Worm (Caenorhabditis elegans) whole organism, L2 larva: ENCODE data around the gene T01H10.11.

Experiments
- C34F6.9 ChIP-seq: fragments of 150-350 bp; optimal IDR thresholded peaks from 2 replicates; lab custom pipeline; 2014; ENCODE audit warnings: missing biosample characterization, missing genetic modification characterization
- F13H6.1 ChIP-seq: sonication (generic microtip); optimal IDR thresholded peaks from 2 replicates; lab custom pipeline; 2016; ENCODE audit warnings: missing genetic modification characterization, missing compliant biosample characterization
- R02D3.7 ChIP-seq: fragments of 150-350 bp; optimal IDR thresholded peaks from 2 replicates; lab custom pipeline; 2014; ENCODE audit warnings: missing biosample characterization, missing genetic modification characterization
- Y55F3AM.14 ChIP-seq: fragments of 200-800 bp; sonication (Bioruptor generic); optimal IDR thresholded peaks from 2 replicates; lab custom pipeline; 2018; ENCODE audit warnings: mild to moderate bottlenecking, missing genetic modification characterization, missing compliant biosample characterization
- ZK546.5 ChIP-seq: sonication (generic microtip); optimal IDR thresholded peaks from 2 replicates; lab custom pipeline; 2017; ENCODE audit warnings: missing biosample characterization, missing genetic modification characterization
- alr-1 ChIP-seq: fragments of 150-350 bp; optimal IDR thresholded peaks from 2 replicates; lab custom pipeline; 2014; ENCODE audit warnings: missing biosample characterization, missing genetic modification characterization
- ama-1 ChIP-seq: fragments of 150-350 bp; optimal IDR thresholded peaks from 2 replicates; lab custom pipeline; 2018; ENCODE audit warnings: inconsistent platforms
- blmp-1 ChIP-seq: sonication (generic microtip); optimal IDR thresholded peaks from 2 replicates; lab custom pipeline; 2017; ENCODE audit warnings: missing genetic modification characterization, mild to moderate bottlenecking, missing compliant biosample characterization, antibody characterized with exemption, moderate library complexity; ENCODE audit not compliant: insufficient read depth
- ceh-82 ChIP-seq: fragments of 150-350 bp; optimal IDR thresholded peaks from 2 replicates; lab custom pipeline; 2014; ENCODE audit warnings: missing biosample characterization, missing genetic modification characterization
- crh-2 ChIP-seq: sonication (generic microtip); optimal IDR thresholded peaks from 2 replicates; lab custom pipeline; 2017; ENCODE audit warnings: missing biosample characterization, missing genetic modification characterization
- dmd-4 ChIP-seq: sonication (generic microtip); optimal IDR thresholded peaks from 2 replicates; lab custom pipeline; 2017; ENCODE audit warnings: missing biosample characterization, missing genetic modification characterization
- egl-27 ChIP-seq: sonication (generic microtip); optimal IDR thresholded peaks from 3 replicates; lab custom pipeline; 2017; ENCODE audit warnings: missing biosample characterization, missing genetic modification reagents, missing genetic modification characterization
- elt-1 ChIP-seq: fragments of 150-350 bp; optimal IDR thresholded peaks from 2 replicates; lab custom pipeline; 2014; ENCODE audit warnings: missing biosample characterization, missing genetic modification characterization
- elt-3 ChIP-seq: sonication (generic microtip); optimal IDR thresholded peaks from 2 replicates; lab custom pipeline; 2017; ENCODE audit warnings: missing biosample characterization, missing genetic modification characterization
- fos-1 ChIP-seq: fragments of 150-350 bp; optimal IDR thresholded peaks from 2 replicates; lab custom pipeline; 2014; ENCODE audit warnings: missing biosample characterization, missing genetic modification characterization
- gmeb-1 ChIP-seq: fragments of 150-350 bp; optimal IDR thresholded peaks from 2 replicates; lab custom pipeline; 2014; ENCODE audit warnings: missing biosample characterization, missing genetic modification characterization
- lin-11 ChIP-seq: fragments of 150-350 bp; sonication (generic microtip); optimal IDR thresholded peaks from 2 replicates; lab custom pipeline; 2014; ENCODE audit warnings: missing biosample characterization, missing genetic modification characterization, inconsistent platforms, mixed read lengths
- lin-13 ChIP-seq: fragments of 150-350 bp; optimal IDR thresholded peaks from 2 replicates; lab custom pipeline; 2014; ENCODE audit warnings: missing biosample characterization, missing genetic modification reagents, missing genetic modification characterization
- lsy-2 ChIP-seq, 2 experiments: fragments of 150-350 bp in 1 of 2; sonication (generic microtip) in 1 of 2; optimal IDR thresholded peaks; 2 replicates each; lab custom pipeline; 2014 to 2017; ENCODE audit warnings: missing biosample characterization in 2 of 2, missing genetic modification characterization in 2 of 2
- mab-5 ChIP-seq: fragments of 150-350 bp; optimal IDR thresholded peaks from 2 replicates; lab custom pipeline; 2014; ENCODE audit warnings: missing biosample characterization, missing genetic modification characterization
- mbf-1 ChIP-seq: sonication (generic microtip); optimal IDR thresholded peaks from 2 replicates; lab custom pipeline; 2017; ENCODE audit warnings: missing biosample characterization, missing genetic modification characterization
- mdl-1 ChIP-seq, 2 experiments: fragments of 150-350 bp in 1 of 2; sonication (generic microtip) in 1 of 2; optimal IDR thresholded peaks; 2 replicates each; lab custom pipeline; 2017; ENCODE audit warnings: missing biosample characterization in 2 of 2, missing genetic modification characterization in 2 of 2
- nhr-10 ChIP-seq: sonication (generic microtip); optimal IDR thresholded peaks from 2 replicates; lab custom pipeline; 2017; ENCODE audit warnings: missing biosample characterization, missing genetic modification characterization
- nhr-129 ChIP-seq: fragments of 150-350 bp; optimal IDR thresholded peaks from 2 replicates; lab custom pipeline; 2014; ENCODE audit warnings: missing biosample characterization, missing genetic modification characterization
- nhr-21 ChIP-seq: fragments of 150-350 bp; optimal IDR thresholded peaks from 2 replicates; lab custom pipeline; 2014; ENCODE audit warnings: missing biosample characterization, missing genetic modification characterization
- nhr-23 ChIP-seq: fragments of 150-350 bp; optimal IDR thresholded peaks from 2 replicates; lab custom pipeline; 2014; ENCODE audit warnings: missing biosample characterization, missing genetic modification reagents, missing genetic modification characterization
- nhr-25 ChIP-seq: fragments of 150-350 bp; sonication (generic microtip); optimal IDR thresholded peaks from 3 replicates; lab custom pipeline; 2014; ENCODE audit warnings: missing biosample characterization, missing genetic modification characterization
- nhr-6 ChIP-seq: fragments of 150-350 bp; optimal IDR thresholded peaks from 2 replicates; lab custom pipeline; 2014; ENCODE audit warnings: missing biosample characterization, missing genetic modification characterization
- peb-1 ChIP-seq: fragments of 150-350 bp; optimal IDR thresholded peaks from 2 replicates; lab custom pipeline; 2014; ENCODE audit warnings: missing biosample characterization, missing genetic modification characterization
- sem-4 ChIP-seq: fragments of 150-350 bp; optimal IDR thresholded peaks from 2 replicates; lab custom pipeline; 2014; ENCODE audit warnings: missing biosample characterization, missing genetic modification reagents, missing genetic modification characterization
- skn-1 ChIP-seq: sonication (generic microtip); optimal IDR thresholded peaks from 2 replicates; lab custom pipeline; 2017; ENCODE audit warnings: missing biosample characterization, missing genetic modification characterization
- sma-3 ChIP-seq: sonication (generic microtip); optimal IDR thresholded peaks from 2 replicates; lab custom pipeline; 2016; ENCODE audit warnings: missing genetic modification reagents, missing genetic modification characterization, missing compliant biosample characterization
- sma-9 ChIP-seq, 2 experiments: fragments of 150-350 bp in 1 of 2; sonication (generic microtip) in 1 of 2; optimal IDR thresholded peaks; 2 replicates each; lab custom pipeline; 2014 to 2016; ENCODE audit warnings: missing genetic modification characterization in 2 of 2, mild to moderate bottlenecking in 1 of 2, missing biosample characterization in 1 of 2, missing compliant biosample characterization in 1 of 2, missing genetic modification reagents in 1 of 2, moderate library complexity in 1 of 2
- unc-39 ChIP-seq: fragments of 150-350 bp; optimal IDR thresholded peaks from 2 replicates; lab custom pipeline; 2014; ENCODE audit warnings: missing biosample characterization, missing genetic modification characterization
- unc-55 ChIP-seq: fragments of 150-350 bp; sonication (generic microtip); optimal IDR thresholded peaks from 3 replicates; lab custom pipeline; 2014; ENCODE audit warnings: missing biosample characterization, missing genetic modification reagents, missing genetic modification characterization
- zag-1 ChIP-seq: fragments of 150-350 bp; optimal IDR thresholded peaks from 2 replicates; lab custom pipeline; 2014; ENCODE audit warnings: missing biosample characterization, missing genetic modification characterization

The T01H10.11 gene

DNA sequence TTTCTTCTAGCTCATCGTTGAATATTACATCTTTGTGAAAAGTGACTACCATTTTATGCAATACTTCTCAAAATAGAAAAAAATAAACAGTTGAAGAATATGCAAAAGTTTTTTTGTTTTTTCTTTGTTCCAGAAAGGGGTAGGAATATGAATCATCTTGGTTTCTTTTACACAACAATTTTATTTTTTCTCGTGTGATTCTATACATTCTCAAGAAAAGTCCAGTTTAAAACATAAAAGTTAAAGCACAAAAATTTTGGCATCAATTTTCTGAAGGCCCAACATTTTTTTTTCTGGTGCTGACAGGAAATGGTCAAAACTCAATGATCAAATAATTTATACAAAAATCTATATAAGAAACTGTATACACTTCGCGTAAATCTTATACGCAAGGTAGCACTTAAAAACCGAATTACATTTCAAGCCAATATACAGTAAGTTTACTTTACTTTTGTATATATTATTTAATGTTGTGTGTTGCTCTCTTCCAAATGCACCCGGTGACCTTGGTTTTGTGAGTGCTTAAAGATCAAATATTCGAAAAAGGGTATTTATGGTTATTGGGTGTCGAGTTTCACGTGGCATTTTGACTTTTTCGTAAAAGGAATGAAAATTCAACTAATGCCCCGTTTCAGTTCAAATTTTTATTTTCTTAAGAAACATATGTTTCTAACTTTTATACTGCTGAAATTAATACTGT, 14.6 kb upstream of the T01H10.11 start, which contains the start of the genes W03G11.2 and lgc-13:
Gene W03G11.2 (minus strand): TSS at position 101 of the 700 bp plus-strand sequence.
Gene lgc-13 (plus strand): TSS at position 650 of the 700 bp plus-strand sequence.
- no peak for TF ChIP-seq zag-1
- no peak for TF ChIP-seq sma-9 (GFP tag; optimal IDR thresholded peaks at IDR 0.05; lab: Kevin White, UChicago)
- TF ChIP-seq sma-9 (tag; optimal IDR thresholded peaks at IDR 0.05; lab: Kevin White, UChicago), result no peak
- no peak for TF ChIP-seq unc-39
- no peak for TF ChIP-seq elt-3 (tag; lab: Kevin White, UChicago)
- TF ChIP-seq F13H6.1 (tag; lab: Kevin White, UChicago), result no peak
- TF ChIP-seq nhr-25 (tag; lab: Kevin White, UChicago), result no peak

DNA sequence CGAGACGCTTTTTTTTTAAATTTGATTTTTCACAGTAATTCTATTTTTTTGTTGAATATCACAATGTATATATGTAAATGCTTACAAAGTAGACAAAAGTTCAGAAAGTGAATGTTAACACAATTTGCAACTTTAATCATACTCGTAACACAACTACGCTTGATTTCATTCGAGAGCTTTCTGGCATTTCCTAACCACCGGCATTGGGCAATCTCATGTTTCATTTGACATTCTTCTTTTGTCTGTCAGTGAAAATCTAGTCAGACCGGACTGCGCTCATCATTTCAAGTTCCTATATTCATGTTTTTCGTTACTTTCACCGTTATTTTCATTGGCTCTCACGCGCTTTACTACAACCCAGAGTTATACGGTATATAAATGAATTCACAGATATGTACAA, 12.0 kb upstream of the T01H10.11 start, which contains the start of gene lgc-14:
Gene lgc-14 (plus strand): TSS at position 301 of the 400 bp plus-strand sequence.
- no peak for TF ChIP-seq lin-11 (tag; lab: Kevin White, UChicago)
- no peak for TF ChIP-seq lsy-2 (tag; optimal IDR thresholded peaks at IDR 0.05; lab: Kevin White, UChicago)
- no peak for TF ChIP-seq Y55F3AM.14 (GFP tag; lab: Kevin White, UChicago)
- TF ChIP-seq egl-27 (tag; lab: Kevin White, UChicago), result no peak

DNA sequence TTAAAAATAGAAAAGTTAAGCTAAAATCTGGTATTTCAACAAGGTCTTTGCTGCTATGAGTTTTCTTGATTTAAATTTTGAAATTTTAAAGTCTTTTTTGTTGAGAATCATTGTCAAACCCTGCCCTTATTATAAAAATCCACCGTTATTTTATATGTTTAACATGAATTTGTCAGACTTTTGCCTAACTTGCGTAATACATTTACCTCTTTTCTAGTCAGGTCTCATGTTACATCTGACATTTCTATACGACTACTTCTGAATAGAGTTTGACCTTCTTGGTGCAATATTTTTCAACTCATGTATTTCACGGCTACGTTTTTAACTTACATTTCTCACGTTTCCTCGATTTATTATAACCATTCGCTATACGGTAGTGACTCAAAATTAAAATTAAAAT, 9.2 kb upstream of the T01H10.11 start, which contains the start of gene lgc-15:
Gene lgc-15 (plus strand): TSS at position 301 of the 400 bp plus-strand sequence.
- TF ChIP-seq nhr-129 (tag; lab: Kevin White, UChicago) (no peak), unc-55 (GFP tag; lab: Kevin White, UChicago) (no peak), ceh-82 (no peak), Y55F3AM.14 (GFP tag; lab: Kevin White, UChicago) (no peak), ama-1 (no peak), alr-1 (tag; lab: Kevin White, UChicago) (no peak), elt-3 (tag; lab: Kevin White, UChicago) (no peak), nhr-10 (no peak), mbf-1 (no peak)
- TF ChIP-seq, all 48 proteins: peak for 0

DNA sequence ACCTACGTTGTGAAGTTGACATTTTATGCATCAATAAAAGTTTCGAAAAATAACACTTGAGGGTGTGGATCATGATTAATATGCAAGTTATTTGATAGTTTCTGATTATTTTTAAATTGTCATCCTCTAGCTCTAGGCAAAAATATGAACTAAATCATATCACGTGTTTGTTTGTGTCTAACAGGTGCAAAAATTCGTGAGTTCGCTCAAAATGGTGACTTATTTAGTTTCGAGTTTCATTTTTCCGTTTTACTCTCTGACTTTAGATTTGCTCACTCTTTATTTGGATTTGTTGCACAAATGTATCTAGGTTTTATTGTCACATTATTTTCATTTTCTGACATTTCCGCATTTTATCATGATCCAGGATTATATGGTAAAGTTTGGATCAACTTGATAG, 4.9 kb upstream of the T01H10.11 start, which contains the start of gene lgc-16:
Gene lgc-16 (plus strand): TSS at position 301 of the 400 bp plus-strand sequence.
- TF ChIP-seq lin-13 (GFP tag; lab: Kevin White, UChicago), result no peak
- no peak for TF ChIP-seq F13H6.1 (tag; lab: Kevin White, UChicago)
- TF ChIP-seq lsy-2 (tag; optimal IDR thresholded peaks at IDR 0.05; lab: Kevin White, UChicago), result no peak
- no peak for TF ChIP-seq nhr-21 (tag; lab: Kevin White, UChicago)
- no peak for TF ChIP-seq skn-1
- no peak for TF ChIP-seq sma-3 (GFP tag; lab: Kevin White, UChicago)
- no peak for TF ChIP-seq C34F6.9 (tag; lab: Kevin White, UChicago)
- no peak for TF ChIP-seq nhr-25 (tag; lab: Kevin White, UChicago)
- no peak for TF ChIP-seq mab-5 (tag; lab: Kevin White, UChicago)
- no peak for TF ChIP-seq sem-4 (tag; lab: Kevin White, UChicago)
- TF ChIP-seq blmp-1 (tag; lab: Kevin White, UChicago), result no peak
- no peak for TF ChIP-seq Y55F3AM.14 (GFP tag; lab: Kevin White, UChicago)
- no peak for TF ChIP-seq fos-1 (tag; lab: Kevin White, UChicago)
- no peak for TF ChIP-seq nhr-6 (tag; lab: Kevin White, UChicago)
- TF ChIP-seq gmeb-1 (tag; lab: Kevin White, UChicago), result no peak
- no peak for TF ChIP-seq peb-1 (tag; lab: Kevin White, UChicago)

DNA sequence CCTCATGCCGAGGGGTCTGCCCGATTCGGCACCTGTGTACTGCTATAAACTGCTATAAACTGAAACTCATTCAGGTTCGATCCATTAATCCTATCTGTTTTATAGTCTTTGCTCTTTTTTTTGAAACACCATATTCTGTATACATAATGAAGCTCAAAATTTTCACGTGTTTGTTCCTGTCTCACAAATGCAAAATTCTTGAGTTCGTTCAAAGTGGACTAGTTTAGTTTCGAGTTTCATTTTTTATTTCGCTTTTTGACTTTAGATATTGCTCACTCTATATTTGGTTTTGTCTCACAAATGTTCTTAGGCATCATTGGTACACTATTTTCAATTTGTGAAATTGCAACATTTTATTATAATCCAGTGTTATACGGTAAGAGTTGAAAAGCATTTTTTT, 2.0 kb upstream of the T01H10.11 start, which contains the start of gene lgc-17:
Gene lgc-17 (plus strand): TSS at position 301 of the 400 bp plus-strand sequence.
- TF ChIP-seq zag-1 (no peak), elt-1 (tag; lab: Kevin White, UChicago) (no peak), lin-13 (GFP tag; lab: Kevin White, UChicago) (no peak), mbf-1 (no peak), dmd-4 (tag; lab: Kevin White, UChicago) (no peak), egl-27 (tag; lab: Kevin White, UChicago) (no peak), mdl-1 (tag; optimal IDR thresholded peaks at IDR 0.05; lab: Kevin White, UChicago) (no peak), crh-2 (tag; lab: Kevin White, UChicago) (no peak), blmp-1 (tag; lab: Kevin White, UChicago) (no peak), unc-39 (no peak), sma-9 (GFP tag; optimal IDR thresholded peaks at IDR 0.05; lab: Kevin White, UChicago) (no peak), sma-9 (tag; optimal IDR thresholded peaks at IDR 0.05; lab: Kevin White, UChicago) (no peak), nhr-23 (tag; lab: Kevin White, UChicago) (no peak), ZK546.5 (tag; lab: Kevin White, UChicago) (no peak), unc-55 (GFP tag; lab: Kevin White, UChicago) (no peak), alr-1 (tag; lab: Kevin White, UChicago) (no peak), nhr-6 (tag; lab: Kevin White, UChicago) (no peak), ceh-82 (no peak), lin-11 (tag; lab: Kevin White, UChicago) (no peak), R02D3.7 (tag; lab: Kevin White, UChicago) (no peak)
